Fruit fly (Drosophila melanogaster): ENCODE measurements around the gene CG1637.

CG1637 gene

DNA sequence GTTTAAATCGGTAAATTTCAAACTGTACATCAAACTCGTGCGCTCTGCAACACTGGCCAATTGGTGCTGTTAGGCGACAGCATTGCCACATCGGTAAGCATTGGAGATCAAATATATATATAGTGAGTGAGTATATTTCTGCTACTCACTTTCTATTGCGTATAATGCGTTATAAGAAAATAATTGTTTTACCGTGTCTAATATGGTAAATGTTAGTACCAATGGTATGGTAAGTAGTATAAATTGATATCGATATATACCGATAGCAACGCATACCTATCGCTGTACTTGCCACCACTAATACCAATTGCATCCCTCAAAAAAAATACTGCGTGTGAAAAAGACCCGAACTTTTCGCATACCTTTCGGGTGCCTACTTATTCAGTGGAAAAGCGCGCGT is 20.3 kb downstream of the CG1637 start, which contains the start of the genes sofe and CG2186 (continued):
- no peak for TF ChIP-seq CG17328 (GFP tag; IDR thresholded peaks at IDR 0.05)
- TF ChIP-seq C15 (GFP tag; IDR thresholded peaks at IDR 0.05): no peak
- TF ChIP-seq CG4282 (GFP tag; optimal IDR thresholded peaks at IDR 0.05): no peak
- TF ChIP-seq CG18011 (GFP tag; optimal IDR thresholded peaks at IDR 0.05): peak; percentile 12
- TF ChIP-seq Hey (tag; optimal IDR thresholded peaks at IDR 0.05): no peak
- peak; percentile 84 for TF ChIP-seq CG2129 (GFP tag; IDR thresholded peaks at IDR 0.05; ENCODE audit: partially characterized antibody)
- TF ChIP-seq CG10209 (GFP tag; optimal IDR thresholded peaks at IDR 0.05): peak; percentile 43
- no peak for TF ChIP-seq Blimp-1 (GFP tag; optimal IDR thresholded peaks at IDR 0.05)
- peak; percentile 85 for TF ChIP-seq amos (GFP tag; IDR thresholded peaks at IDR 0.05; ENCODE audit: partially characterized antibody)
- peak; percentile 47 for TF ChIP-seq Mes4 (GFP tag; optimal IDR thresholded peaks at IDR 0.05)
- no peak for TF ChIP-seq CkIIα-i1 (GFP tag; IDR thresholded peaks at IDR 0.05)
- no peak for TF ChIP-seq CG32772 (GFP tag; IDR thresholded peaks at IDR 0.05)
- no peak for TF ChIP-seq HLHmδ (GFP tag; optimal IDR thresholded peaks at IDR 0.05)
- peak; percentile 91 for TF ChIP-seq CG13287 (GFP tag; IDR thresholded peaks at IDR 0.05; ENCODE audit: partially characterized antibody)
- no peak for TF ChIP-seq CG1233 (GFP tag; optimal IDR thresholded peaks at IDR 0.05)
- TF ChIP-seq CG16815 (GFP tag; optimal IDR thresholded peaks at IDR 0.05): peak; percentile 30
- no peak for TF ChIP-seq D19A (tag; optimal IDR thresholded peaks at IDR 0.05)
- TF ChIP-seq Nf-YC (tag; optimal IDR thresholded peaks at IDR 0.05): peak; percentile 21
- no peak for TF ChIP-seq maf-S (GFP tag; optimal IDR thresholded peaks at IDR 0.05)
- TF ChIP-seq CG15011 (GFP tag; optimal IDR thresholded peaks at IDR 0.05): no peak
- TF ChIP-seq CG32767 (GFP tag; IDR thresholded peaks at IDR 0.05): 0 out of 2 replicates have a peak, but pooled peaks have one; percentile 15
- peak; percentile 16 for TF ChIP-seq CG7556 (GFP tag; optimal IDR thresholded peaks at IDR 0.05)
- TF ChIP-seq CG8944 (GFP tag; optimal IDR thresholded peaks at IDR 0.05): peak; percentile 44
- peak; percentile 63 for TF ChIP-seq CG2712 (tag; optimal IDR thresholded peaks at IDR 0.05)
- no peak for TF ChIP-seq stc (GFP tag; IDR thresholded peaks at IDR 0.05)
- peak in 1 of 2 experiments; percentile 57 for TF ChIP-seq bsh (GFP tag; optimal IDR thresholded peaks at IDR 0.05)
- no peak for TF ChIP-seq NFAT (GFP tag; IDR thresholded peaks at IDR 0.05)
- no peak for TF ChIP-seq seq (GFP tag; IDR thresholded peaks at IDR 0.05)
- peak; percentile 35 for TF ChIP-seq Abd-B (GFP tag; optimal IDR thresholded peaks at IDR 0.05)
- TF ChIP-seq Dek (tag; optimal IDR thresholded peaks at IDR 0.05): no peak
- no peak for TF ChIP-seq gsb (GFP tag; IDR thresholded peaks at IDR 0.05)
- no peak for TF ChIP-seq Six4 (GFP tag; optimal IDR thresholded peaks at IDR 0.05)
- no peak for TF ChIP-seq CG6765 (GFP tag; optimal IDR thresholded peaks at IDR 0.05)
- TF ChIP-seq Mrtf (GFP tag; IDR thresholded peaks at IDR 0.05): no peak
- no peak for TF ChIP-seq Nf-YB (GFP tag; optimal IDR thresholded peaks at IDR 0.05)
- TF ChIP-seq chinmo (GFP tag; IDR thresholded peaks at IDR 0.05; ENCODE audit: partially characterized antibody): 0 out of 4 replicates have a peak, but pooled peaks have one; percentile 50
- no peak for TF ChIP-seq CG4730 (GFP tag; IDR thresholded peaks at IDR 0.05)
- peak; percentile 82 for TF ChIP-seq bbx (GFP tag; IDR thresholded peaks at IDR 0.05; ENCODE audit: partially characterized antibody)
- peak; percentile 56 for TF ChIP-seq zfh2 (GFP tag; optimal IDR thresholded peaks at IDR 0.05)
- peak; percentile 8 for TF ChIP-seq B-H2 (GFP tag; optimal IDR thresholded peaks at IDR 0.05)
- TF ChIP-seq Ets97D (GFP tag; optimal IDR thresholded peaks at IDR 0.05): peak; percentile 79
- TF ChIP-seq Drgx (GFP tag; IDR thresholded peaks at IDR 0.05): 0 out of 2 replicates have a peak, but pooled peaks have one; percentile 19
- peak; percentile 92 for TF ChIP-seq Sry-δ (GFP tag; optimal IDR thresholded peaks at IDR 0.05)
- TF ChIP-seq CG15479 (GFP tag; optimal IDR thresholded peaks at IDR 0.05): peak; percentile 6
- peak; percentile 38 for TF ChIP-seq gfzf (GFP tag; optimal IDR thresholded peaks at IDR 0.05)
- TF ChIP-seq sens-2 (GFP tag; IDR thresholded peaks at IDR 0.05): no peak
- no peak for TF ChIP-seq Hmx (GFP tag; optimal IDR thresholded peaks at IDR 0.05)
- TF ChIP-seq lab (GFP tag; optimal IDR thresholded peaks at IDR 0.05): no peak
- peak; percentile 81; the same call in 1 of the 3 replicates for TF ChIP-seq zen2 (GFP tag; IDR thresholded peaks at IDR 0.05; ENCODE audit: partially characterized antibody)
- peak; percentile 35 for TF ChIP-seq pnt (GFP tag; optimal IDR thresholded peaks at IDR 0.05)

All from whole organism, embryonic.